Fruit fly (Drosophila melanogaster) whole organism, adult: ENCODE data around the gene CG14926.

Source experiments
- CG11617 ChIP-seq: fragments of 200-800 bp; sonication (Bioruptor generic); optimal IDR thresholded peaks from 2 replicates; lab custom pipeline; 2017; ENCODE audit warnings: mild to moderate bottlenecking, missing biosample characterization, missing genetic modification reagents, missing genetic modification characterization
- CG12768 ChIP-seq: fragments of 200-800 bp; sonication (Bioruptor generic); optimal IDR thresholded peaks from 2 replicates; lab custom pipeline; 2017; ENCODE audit warnings: missing biosample characterization, missing genetic modification characterization, mild to moderate bottlenecking, moderate library complexity, missing genetic modification reagents
- CG14711 ChIP-seq: fragments of 200-800 bp; sonication (Bioruptor generic); optimal IDR thresholded peaks from 2 replicates; lab custom pipeline; 2018; ENCODE audit warnings: missing biosample characterization, mild to moderate bottlenecking, missing genetic modification characterization, moderate library complexity
- CG1620 ChIP-seq: fragments of 200-800 bp; sonication (Bioruptor generic); optimal IDR thresholded peaks from 2 replicates; lab custom pipeline; 2016; ENCODE audit warnings: missing biosample characterization, missing genetic modification characterization
- CG33017 ChIP-seq: fragments of 200-800 bp; sonication (Bioruptor generic); optimal IDR thresholded peaks from 2 replicates; lab custom pipeline; 2018; ENCODE audit warnings: missing biosample characterization, mild to moderate bottlenecking, missing genetic modification characterization, moderate library complexity
- CG5204 ChIP-seq: fragments of 200-800 bp; sonication (Bioruptor generic); optimal IDR thresholded peaks from 2 replicates; lab custom pipeline; 2016; ENCODE audit warnings: missing biosample characterization, missing genetic modification characterization
- CG7045 ChIP-seq: fragments of 200-800 bp; sonication (Bioruptor generic); optimal IDR thresholded peaks from 2 replicates; lab custom pipeline; 2017; ENCODE audit warnings: missing biosample characterization, mild to moderate bottlenecking, missing genetic modification characterization
- CG7101 ChIP-seq: fragments of 200-800 bp; sonication (Bioruptor generic); optimal IDR thresholded peaks from 2 replicates; lab custom pipeline; 2018; ENCODE audit warnings: missing biosample characterization, mild to moderate bottlenecking, missing genetic modification characterization, moderate library complexity
- Clk ChIP-seq: fragments of 200-800 bp; sonication (Bioruptor generic); optimal IDR thresholded peaks from 2 replicates; lab custom pipeline; 2017; ENCODE audit warnings: missing biosample characterization, missing genetic modification characterization
- Crg-1 ChIP-seq: fragments of 200-800 bp; sonication (Bioruptor generic); optimal IDR thresholded peaks from 2 replicates; lab custom pipeline; 2016; ENCODE audit warnings: missing biosample characterization, missing genetic modification characterization
- Hr96 ChIP-seq: fragments of 200-800 bp; sonication (Bioruptor generic); optimal IDR thresholded peaks from 2 replicates; lab custom pipeline; 2016; ENCODE audit warnings: missing biosample characterization, missing genetic modification characterization
- Mnt ChIP-seq: fragments of 200-800 bp; sonication (Bioruptor generic); optimal IDR thresholded peaks from 2 replicates; lab custom pipeline; 2016; ENCODE audit warnings: missing biosample characterization, mild to moderate bottlenecking, missing genetic modification characterization
- bab1 ChIP-seq: fragments of 200-800 bp; sonication (Bioruptor generic); optimal IDR thresholded peaks from 3 replicates; lab custom pipeline; 2019; ENCODE audit warnings: missing biosample characterization, mild to moderate bottlenecking, missing genetic modification characterization, moderate library complexity
- cic ChIP-seq: fragments of 200-800 bp; sonication (Bioruptor generic); optimal IDR thresholded peaks from 2 replicates; lab custom pipeline; 2017; ENCODE audit warnings: missing biosample characterization, mild to moderate bottlenecking, missing genetic modification characterization, moderate library complexity
- cnc ChIP-seq, 2 experiments: fragments of >200 bp; optimal IDR thresholded peaks; 2 replicates each; lab custom pipeline; 2017
- kay ChIP-seq: fragments of 200-800 bp; sonication (Bioruptor generic); peaks from one replicate; lab custom pipeline; 2016; ENCODE audit warnings: missing biosample characterization, missing genetic modification characterization, borderline replicate concordance
- ovo ChIP-seq: fragments of 200-800 bp; sonication (Bioruptor generic); optimal IDR thresholded peaks from 2 replicates; lab custom pipeline; 2016; ENCODE audit warnings: missing biosample characterization, missing genetic modification characterization
- pad ChIP-seq: fragments of 200-800 bp; sonication (Bioruptor generic); optimal IDR thresholded peaks from 3 replicates; lab custom pipeline; 2017; ENCODE audit warnings: missing biosample characterization, missing genetic modification characterization, mild to moderate bottlenecking, moderate library complexity, missing genetic modification reagents
- tj ChIP-seq: fragments of 200-800 bp; sonication (Bioruptor generic); optimal IDR thresholded peaks from 3 replicates; lab custom pipeline; 2017; ENCODE audit warnings: missing biosample characterization, mild to moderate bottlenecking, missing genetic modification characterization, moderate library complexity
- toe ChIP-seq: fragments of 200-800 bp; sonication (Bioruptor generic); optimal IDR thresholded peaks from 2 replicates; lab custom pipeline; 2016; ENCODE audit warnings: missing biosample characterization, missing genetic modification characterization

The CG14926 gene

dm6 chr2L:11318464-11318863 is 24.7 kb downstream of the CG14926 start:
- TF ChIP-seq CG11617 (GFP tag; lab: Kevin White, UChicago) = no peak
- no peak for TF ChIP-seq Mnt
- TF ChIP-seq Hr96 (GFP tag; lab: Kevin White, UChicago) = no peak
- TF ChIP-seq Crg-1 (GFP tag; lab: Kevin White, UChicago) = no peak
- no peak for TF ChIP-seq kay (GFP tag; lab: Kevin White, UChicago)
- TF ChIP-seq CG12768 = no peak
- no peak for TF ChIP-seq CG7045 (GFP tag; lab: Kevin White, UChicago)
- no peak for TF ChIP-seq CG14711 (tag; lab: Kevin White, UChicago)
- TF ChIP-seq CG5204 (GFP tag; lab: Kevin White, UChicago) = no peak
- no peak for TF ChIP-seq tj
- no peak for TF ChIP-seq ovo (GFP tag; lab: Kevin White, UChicago)
- no peak for TF ChIP-seq toe (GFP tag; lab: Kevin White, UChicago)
- TF ChIP-seq CG33017 = no peak
- TF ChIP-seq Clk = no peak
- no peak for TF ChIP-seq bab1 (GFP tag; lab: Kevin White, UChicago)

dm6 chr2L:11317655-11318278 is 25.4 kb downstream of the CG14926 start:
- TF ChIP-seq Crg-1 (GFP tag; lab: Kevin White, UChicago) = no peak
- no peak for TF ChIP-seq pad (GFP tag; lab: Kevin White, UChicago)
- TF ChIP-seq CG33017 = no peak
- TF ChIP-seq CG12768 = no peak
- no peak for TF ChIP-seq Hr96 (GFP tag; lab: Kevin White, UChicago)
- TF ChIP-seq cnc (optimal IDR thresholded peaks at IDR 0.05; lab: Kevin White, UChicago) = no peak
- no peak for TF ChIP-seq Mnt
- no peak for TF ChIP-seq tj
- no peak for TF ChIP-seq kay (GFP tag; lab: Kevin White, UChicago)
- TF ChIP-seq CG5204 (GFP tag; lab: Kevin White, UChicago) = no peak
- no peak for TF ChIP-seq CG7101 (tag; lab: Kevin White, UChicago)
- no peak for TF ChIP-seq CG14711 (tag; lab: Kevin White, UChicago)
- no peak for TF ChIP-seq toe (GFP tag; lab: Kevin White, UChicago)
- TF ChIP-seq cic (GFP tag; lab: Kevin White, UChicago) = no peak
- no peak for TF ChIP-seq bab1 (GFP tag; lab: Kevin White, UChicago)
- no peak for TF ChIP-seq ovo (GFP tag; lab: Kevin White, UChicago)

dm6 chr2L:11309806-11310205 is 33.3 kb downstream of the CG14926 start:
- TF ChIP-seq Clk (no peak), CG7101 (tag; lab: Kevin White, UChicago) (no peak), Crg-1 (GFP tag; lab: Kevin White, UChicago) (no peak), cic (GFP tag; lab: Kevin White, UChicago) (no peak), CG7045 (GFP tag; lab: Kevin White, UChicago) (no peak), tj (no peak), Hr96 (GFP tag; lab: Kevin White, UChicago) (no peak), CG11617 (GFP tag; lab: Kevin White, UChicago) (no peak), kay (GFP tag; lab: Kevin White, UChicago) (no peak), CG5204 (GFP tag; lab: Kevin White, UChicago) (no peak), CG14711 (tag; lab: Kevin White, UChicago) (no peak), pad (GFP tag; lab: Kevin White, UChicago) (no peak), Mnt (no peak)

dm6 chr2L:11307072-11307471 is 36.0 kb downstream of the CG14926 start:
- no peak for TF ChIP-seq CG33017
- TF ChIP-seq Crg-1 (GFP tag; lab: Kevin White, UChicago) = no peak
- no peak for TF ChIP-seq kay (GFP tag; lab: Kevin White, UChicago)
- TF ChIP-seq Clk = no peak
- TF ChIP-seq cic (GFP tag; lab: Kevin White, UChicago) = no peak
- no peak for TF ChIP-seq CG14711 (tag; lab: Kevin White, UChicago)
- no peak for TF ChIP-seq CG11617 (GFP tag; lab: Kevin White, UChicago)
- TF ChIP-seq cnc (optimal IDR thresholded peaks at IDR 0.05; lab: Kevin White, UChicago) = no peak
- no peak for TF ChIP-seq CG7101 (tag; lab: Kevin White, UChicago)
- TF ChIP-seq Hr96 (GFP tag; lab: Kevin White, UChicago) = no peak
- TF ChIP-seq tj = no peak
- TF ChIP-seq bab1 (GFP tag; lab: Kevin White, UChicago) = no peak
- no peak for TF ChIP-seq pad (GFP tag; lab: Kevin White, UChicago)
- no peak for TF ChIP-seq ovo (GFP tag; lab: Kevin White, UChicago)
- TF ChIP-seq Mnt = no peak

- TF ChIP-seq tj (no peak), Hr96 (GFP tag; lab: Kevin White, UChicago) (no peak), Clk (no peak), cic (GFP tag; lab: Kevin White, UChicago) (no peak), CG33017 (no peak)
Observed at dm6 chr2L:11306091-11306490, 37.0 kb downstream of the CG14926 start.

DNA sequence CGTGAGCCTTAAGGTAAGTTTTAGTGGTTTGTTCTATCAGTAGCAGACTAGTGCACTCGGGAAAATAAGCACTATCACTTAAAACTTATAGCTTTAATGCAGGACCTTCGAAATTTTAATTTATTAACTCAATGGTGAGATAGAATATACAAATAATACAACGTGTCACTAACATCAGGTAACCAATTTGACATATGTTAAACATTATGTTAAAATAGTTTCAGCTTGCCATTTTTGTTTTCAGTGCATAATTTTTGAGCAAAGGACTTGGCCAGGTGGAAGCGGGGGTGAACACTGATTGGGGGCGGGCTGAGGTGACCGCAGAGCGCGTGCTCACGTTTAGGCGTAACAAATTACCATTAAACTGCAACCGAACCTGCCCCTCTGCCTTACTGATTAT is 40.6 kb downstream of the CG14926 start:
- TF ChIP-seq cic (GFP tag; lab: Kevin White, UChicago) (no peak), CG1620 (GFP tag; lab: Kevin White, UChicago) (no peak), kay (GFP tag; lab: Kevin White, UChicago) (no peak), toe (GFP tag; lab: Kevin White, UChicago) (no peak), tj (no peak), CG14711 (tag; lab: Kevin White, UChicago) (no peak), cnc (optimal IDR thresholded peaks at IDR 0.05; lab: Kevin White, UChicago) (no peak), Crg-1 (GFP tag; lab: Kevin White, UChicago) (no peak), bab1 (GFP tag; lab: Kevin White, UChicago) (no peak)
